Worm (Caenorhabditis elegans) whole organism, young adult: ENCODE measurements around the gene elpc-2.

ENCODE experiments used
- B0035.1 ChIP-seq: sonication (generic microtip); optimal IDR thresholded peaks from 2 replicates; lab custom pipeline; 2016; ENCODE audit warnings: missing genetic modification characterization, mild to moderate bottlenecking, missing compliant biosample characterization, missing genotype, missing genetic modification reagents
- B0261.1 ChIP-seq: sonication (generic microtip); optimal IDR thresholded peaks from 2 replicates; lab custom pipeline; 2016; ENCODE audit warnings: mild to moderate bottlenecking, missing genetic modification characterization, moderate library complexity, missing compliant biosample characterization
- D2030.7 ChIP-seq: fragments of 200-800 bp; sonication (Bioruptor generic); IDR thresholded peaks from 2 replicates; pipeline ENCODE4 v1.3.6; 2022; ENCODE audit warnings: missing genetic modification reagents, missing genetic modification characterization, missing compliant biosample characterization
- F23B12.7 ChIP-seq: sonication (generic microtip); optimal IDR thresholded peaks from 2 replicates; lab custom pipeline; 2017; ENCODE audit warnings: missing genetic modification characterization, mild to moderate bottlenecking, missing compliant biosample characterization, antibody characterized with exemption, moderate library complexity; ENCODE audit not compliant: insufficient read depth
- F33H1.4 ChIP-seq: fragments of 200-800 bp; sonication (Bioruptor generic); IDR thresholded peaks from 2 replicates; pipeline ENCODE4 v1.3.6; 2022; ENCODE audit warnings: missing genetic modification reagents, missing genetic modification characterization, missing compliant biosample characterization
- F37B4.10 ChIP-seq: fragments of 200-800 bp; sonication (Bioruptor generic); IDR thresholded peaks from 2 replicates; pipeline ENCODE4 v1.3.6; 2022; ENCODE audit warnings: missing genetic modification characterization, missing compliant biosample characterization
- K11D2.4 ChIP-seq: fragments of 200-800 bp; sonication (Bioruptor generic); IDR thresholded peaks from 2 replicates; pipeline ENCODE4 v1.3.6; 2022; ENCODE audit warnings: missing genetic modification reagents, missing genetic modification characterization, missing compliant biosample characterization
- T26A5.8 ChIP-seq: sonication (generic microtip); optimal IDR thresholded peaks from 2 replicates; lab custom pipeline; 2016; ENCODE audit warnings: missing genetic modification characterization, missing compliant biosample characterization
- Y67H2A.10 ChIP-seq: fragments of 200-800 bp; sonication (Bioruptor generic); conservative IDR thresholded peaks from 2 replicates; pipeline ENCODE4 v1.3.6; 2022; ENCODE audit warnings: missing genetic modification reagents, missing genetic modification characterization, missing compliant biosample characterization
- Y95B8A.8 ChIP-seq: fragments of 200-800 bp; sonication (Bioruptor generic); IDR thresholded peaks from 2 replicates; pipeline ENCODE4 v1.3.6; 2022; ENCODE audit warnings: missing genetic modification reagents, missing genetic modification characterization, missing compliant biosample characterization
- attf-3 ChIP-seq: fragments of 200-800 bp; sonication (Bioruptor generic); conservative IDR thresholded peaks from 2 replicates; pipeline ENCODE4 v1.3.6; 2022; ENCODE audit warnings: missing genetic modification reagents, missing genetic modification characterization, missing compliant biosample characterization
- attf-5 ChIP-seq: fragments of 200-800 bp; sonication (Bioruptor generic); optimal IDR thresholded peaks from 2 replicates; lab custom pipeline; 2018; ENCODE audit warnings: mild to moderate bottlenecking, missing genetic modification characterization, missing compliant biosample characterization
- attf-6 ChIP-seq: fragments of 200-800 bp; sonication (Bioruptor generic); IDR thresholded peaks from 2 replicates; pipeline ENCODE4 v1.3.6; 2022; ENCODE audit warnings: missing genetic modification reagents, missing genetic modification characterization, missing compliant biosample characterization
- bed-2 ChIP-seq: fragments of 200-800 bp; sonication (Bioruptor generic); IDR thresholded peaks from 2 replicates; pipeline ENCODE4 v1.3.6; 2022; ENCODE audit warnings: missing genetic modification reagents, missing genetic modification characterization, missing compliant biosample characterization
- ceh-27 ChIP-seq: fragments of 200-800 bp; sonication (Bioruptor generic); optimal IDR thresholded peaks from 2 replicates; lab custom pipeline; 2018; ENCODE audit warnings: mild to moderate bottlenecking, missing genetic modification characterization, moderate library complexity, missing compliant biosample characterization
- ceh-40 ChIP-seq: fragments of 200-800 bp; sonication (Bioruptor generic); IDR thresholded peaks from 2 replicates; pipeline ENCODE4 v1.3.6; 2022; ENCODE audit warnings: missing genetic modification characterization, missing compliant biosample characterization
- ceh-58 ChIP-seq: fragments of 200-800 bp; sonication (Bioruptor generic); IDR thresholded peaks from 2 replicates; pipeline ENCODE4 v1.3.6; 2022; ENCODE audit warnings: missing genetic modification characterization, missing compliant biosample characterization
- ceh-91 ChIP-seq: fragments of 200-800 bp; sonication (Bioruptor generic); IDR thresholded peaks from 2 replicates; pipeline ENCODE4 v1.3.6; 2022; ENCODE audit warnings: missing genetic modification reagents, missing genetic modification characterization, missing compliant biosample characterization
- die-1 ChIP-seq: sonication (generic microtip); optimal IDR thresholded peaks from 2 replicates; lab custom pipeline; 2016; ENCODE audit warnings: missing genotype, mild to moderate bottlenecking, missing genetic modification characterization, missing compliant biosample characterization
- efl-1 ChIP-seq: fragments of 150-350 bp; optimal IDR thresholded peaks from 2 replicates; lab custom pipeline; 2014; ENCODE audit warnings: missing biosample characterization, missing genetic modification reagents, missing genetic modification characterization
- egrh-3 ChIP-seq: fragments of 200-800 bp; sonication (Bioruptor generic); IDR thresholded peaks from 2 replicates; pipeline ENCODE4 v1.3.6; 2022; ENCODE audit warnings: missing genetic modification reagents, missing genetic modification characterization, missing compliant biosample characterization
- ekl-4 ChIP-seq: fragments of 200-800 bp; sonication (Bioruptor generic); IDR thresholded peaks from 2 replicates; pipeline ENCODE4 v1.3.6; 2022; ENCODE audit warnings: missing genetic modification reagents, missing genetic modification characterization, missing compliant biosample characterization
- hmg-1.2 ChIP-seq: fragments of 200-800 bp; sonication (Bioruptor generic); IDR thresholded peaks from 2 replicates; pipeline ENCODE4 v1.3.6; 2022; ENCODE audit warnings: missing genetic modification reagents, missing genetic modification characterization, missing compliant biosample characterization
- hmg-20 ChIP-seq: fragments of 200-800 bp; sonication (Bioruptor generic); IDR thresholded peaks from 2 replicates; pipeline ENCODE4 v1.3.6; 2022; ENCODE audit warnings: missing genetic modification reagents, missing genetic modification characterization, missing compliant biosample characterization
- hrde-1 ChIP-seq: sonication (generic microtip); optimal IDR thresholded peaks from 2 replicates; lab custom pipeline; 2016; ENCODE audit warnings: missing genetic modification characterization, mild to moderate bottlenecking, missing compliant biosample characterization, moderate library complexity, missing genotype, missing genetic modification reagents, borderline replicate concordance
- lag-1 ChIP-seq: fragments of 200-800 bp; sonication (Bioruptor generic); IDR thresholded peaks from 2 replicates; pipeline ENCODE4 v1.3.6; 2022; ENCODE audit warnings: missing genetic modification reagents, missing genetic modification characterization, missing compliant biosample characterization
- let-526 ChIP-seq: fragments of 200-800 bp; sonication (Bioruptor generic); IDR thresholded peaks from 2 replicates; pipeline ENCODE4 v1.3.6; 2022; ENCODE audit warnings: missing genetic modification reagents, missing genetic modification characterization, missing compliant biosample characterization
- lin-35 ChIP-seq, 3 experiments: fragments of 150-350 bp in 2 of 3; sonication (generic microtip) in 1 of 3; optimal IDR thresholded peaks; 2 replicates each; lab custom pipeline; 2014 to 2018; ENCODE audit warnings: missing biosample characterization in 3 of 3, missing genetic modification characterization in 3 of 3, missing genetic modification reagents in 3 of 3
- lsl-1 ChIP-seq: fragments of 200-800 bp; sonication (Bioruptor generic); optimal IDR thresholded peaks from 2 replicates; lab custom pipeline; 2018; ENCODE audit warnings: mild to moderate bottlenecking, missing genetic modification characterization, moderate library complexity, missing compliant biosample characterization
- mcd-1 ChIP-seq: fragments of 200-800 bp; sonication (Bioruptor generic); IDR thresholded peaks from 2 replicates; pipeline ENCODE4 v1.3.6; 2022; ENCODE audit warnings: missing genetic modification reagents, missing genetic modification characterization, missing compliant biosample characterization
- mes-4 ChIP-seq: sonication (generic microtip); optimal IDR thresholded peaks from 2 replicates; lab custom pipeline; 2016; ENCODE audit warnings: missing genotype, missing genetic modification characterization, missing compliant biosample characterization
- nfyb-1 ChIP-seq: fragments of 200-800 bp; sonication (Bioruptor generic); IDR thresholded peaks from 2 replicates; pipeline ENCODE4 v1.3.6; 2022; ENCODE audit warnings: missing genetic modification reagents, missing genetic modification characterization, missing compliant biosample characterization
- nhr-179 ChIP-seq: sonication (generic microtip); optimal IDR thresholded peaks from 2 replicates; lab custom pipeline; 2016; ENCODE audit warnings: mild to moderate bottlenecking, missing genetic modification characterization, missing compliant biosample characterization
- pbrm-1 ChIP-seq: fragments of 200-800 bp; sonication (Bioruptor generic); IDR thresholded peaks from 2 replicates; pipeline ENCODE4 v1.3.6; 2022; ENCODE audit warnings: missing genetic modification reagents, missing genetic modification characterization, missing compliant biosample characterization
- pha-4 ChIP-seq: fragments of 150-350 bp; sonication (generic microtip); optimal IDR thresholded peaks from 2 replicates; lab custom pipeline; 2014; ENCODE audit warnings: missing biosample characterization, missing genetic modification reagents, missing genetic modification characterization
- sdz-38 ChIP-seq: sonication (generic microtip); optimal IDR thresholded peaks from 2 replicates; lab custom pipeline; 2016; ENCODE audit warnings: missing genotype, missing genetic modification characterization, missing compliant biosample characterization
- sea-2 ChIP-seq: fragments of 200-800 bp; sonication (Bioruptor generic); IDR thresholded peaks from 2 replicates; pipeline ENCODE4 v1.3.6; 2022; ENCODE audit warnings: missing genetic modification characterization, missing compliant biosample characterization
- snpc-1.1 ChIP-seq: sonication (generic microtip); optimal IDR thresholded peaks from 2 replicates; lab custom pipeline; 2017; ENCODE audit warnings: missing genetic modification characterization, mild to moderate bottlenecking, missing compliant biosample characterization, antibody characterized with exemption, moderate library complexity, missing genotype, missing genetic modification reagents; ENCODE audit not compliant: insufficient read depth
- snpc-1.3 ChIP-seq: sonication (generic microtip); optimal IDR thresholded peaks from 2 replicates; lab custom pipeline; 2017; ENCODE audit warnings: missing genetic modification characterization, mild to moderate bottlenecking, missing compliant biosample characterization, antibody characterized with exemption, moderate library complexity, missing genotype, missing genetic modification reagents; ENCODE audit not compliant: insufficient read depth
- snpc-3.4 ChIP-seq: sonication (generic microtip); optimal IDR thresholded peaks from 2 replicates; lab custom pipeline; 2017; ENCODE audit warnings: missing genetic modification characterization, mild to moderate bottlenecking, missing compliant biosample characterization, antibody characterized with exemption, moderate library complexity, missing genotype, missing genetic modification reagents
- somi-1 ChIP-seq: fragments of 200-800 bp; sonication (Bioruptor generic); optimal IDR thresholded peaks from 2 replicates; lab custom pipeline; 2018; ENCODE audit warnings: mild to moderate bottlenecking, missing genetic modification characterization, missing compliant biosample characterization
- tbp1 ChIP-seq: fragments of 200-800 bp; sonication (Bioruptor generic); optimal IDR thresholded peaks from 2 replicates; lab custom pipeline; 2018; ENCODE audit warnings: mild to moderate bottlenecking, missing genetic modification characterization, missing compliant biosample characterization
- tbx-9 ChIP-seq: sonication (generic microtip); optimal IDR thresholded peaks from 2 replicates; lab custom pipeline; 2016; ENCODE audit warnings: borderline replicate concordance, missing genetic modification characterization, inconsistent platforms, missing compliant biosample characterization
- tlf-1 ChIP-seq: fragments of 200-800 bp; sonication (Bioruptor generic); optimal IDR thresholded peaks from 2 replicates; lab custom pipeline; 2018; ENCODE audit warnings: mild to moderate bottlenecking, missing genetic modification characterization, missing compliant biosample characterization
- xnd-1 ChIP-seq: sonication (generic microtip); optimal IDR thresholded peaks from 2 replicates; lab custom pipeline; 2016; ENCODE audit warnings: missing genotype, missing genetic modification reagents, missing genetic modification characterization, missing compliant biosample characterization
- zim-3 ChIP-seq: sonication (generic microtip); optimal IDR thresholded peaks from 2 replicates; lab custom pipeline; 2017; ENCODE audit warnings: mild to moderate bottlenecking, missing genetic modification characterization, moderate library complexity, missing compliant biosample characterization
- ztf-28 ChIP-seq: fragments of 200-800 bp; sonication (Bioruptor generic); IDR thresholded peaks from 2 replicates; pipeline ENCODE4 v1.3.6; 2022; ENCODE audit warnings: missing genetic modification reagents, missing genetic modification characterization, missing compliant biosample characterization
- ztf-6 ChIP-seq: fragments of 200-800 bp; sonication (Bioruptor generic); IDR thresholded peaks from 2 replicates; pipeline ENCODE4 v1.3.6; 2022; ENCODE audit warnings: missing genetic modification reagents, missing genetic modification characterization, missing compliant biosample characterization

Gene elpc-2

ce11 chrIII:12687872-12688375, 14.4 kb downstream of the elpc-2 start, which contains the start of the genes rsp-3 and spin-4:
Gene rsp-3 (minus strand): TSS chrIII:12687922.
Gene spin-4 (plus strand): TSS chrIII:12688318.
- TF ChIP-seq tbx-9 (no peak), nfyb-1 (GFP tag; lab: Robert Waterston, UW) (no peak), lin-35 (GFP tag; optimal IDR thresholded peaks at IDR 0.05; lab: Kevin White, UChicago) (peak in 1 of 3 experiments; percentile 89), nhr-179 (tag; lab: Kevin White, UChicago) (no peak), ceh-58 (no peak), B0035.1 (tag; lab: Kevin White, UChicago) (no peak), F37B4.10 (no peak), mcd-1 (GFP tag; lab: Robert Waterston, UW) (peak; percentile 86), egrh-3 (no peak; the same call in 1 of the 2 replicates), D2030.7 (peak; percentile 56; the same call in 1 of the 2 replicates), mes-4 (tag; lab: Kevin White, UChicago) (no peak), T26A5.8 (tag; lab: Kevin White, UChicago) (no peak), F33H1.4 (GFP tag; lab: Robert Waterston, UW) (peak; percentile 44; the same call in 1 of the 2 replicates), ceh-40 (GFP tag; lab: Robert Waterston, UW) (no peak), snpc-1.1 (tag; lab: Kevin White, UChicago) (no peak), pbrm-1 (GFP tag; lab: Robert Waterston, UW) (no peak), tlf-1 (GFP tag; lab: Kevin White, UChicago) (peak; percentile 8), B0261.1 (tag; lab: Kevin White, UChicago) (no peak), attf-5 (GFP tag; lab: Kevin White, UChicago) (peak; percentile 87), sdz-38 (tag; lab: Kevin White, UChicago) (no peak), tbp1 (peak; percentile 36), ceh-91 (peak; percentile 61), Y95B8A.8 (no peak), lsl-1 (GFP tag; lab: Kevin White, UChicago) (peak; percentile 57), let-526 (GFP tag; lab: Robert Waterston, UW) (no peak), attf-6 (GFP tag; lab: Robert Waterston, UW) (no peak), bed-2 (GFP tag; lab: Robert Waterston, UW) (no peak), pha-4 (tag; lab: Kevin White, UChicago) (no peak), Y67H2A.10 (GFP tag; lab: Robert Waterston, UW) (peak; percentile 58; the same call in 1 of the 2 replicates), hrde-1 (tag; lab: Kevin White, UChicago) (no peak), xnd-1 (tag; lab: Kevin White, UChicago) (no peak), ztf-28 (GFP tag; lab: Robert Waterston, UW) (no peak), hmg-20 (GFP tag; lab: Robert Waterston, UW) (no peak), somi-1 (no peak), K11D2.4 (no peak), lag-1 (GFP tag; lab: Robert Waterston, UW) (no peak), sea-2 (GFP tag; lab: Robert Waterston, UW) (no peak), ztf-6 (no peak), attf-3 (no peak), ceh-27 (GFP tag; lab: Kevin White, UChicago) (peak; percentile 14), snpc-3.4 (tag; lab: Kevin White, UChicago) (peak; percentile 66), ekl-4 (GFP tag; lab: Robert Waterston, UW) (no peak; the same call in 1 of the 2 replicates), F23B12.7 (tag; lab: Kevin White, UChicago) (peak; percentile 72), snpc-1.3 (tag; lab: Kevin White, UChicago) (peak; percentile 57), efl-1 (peak; percentile 86), die-1 (tag; lab: Kevin White, UChicago) (no peak), zim-3 (no peak), hmg-1.2 (GFP tag; lab: Robert Waterston, UW) (peak; percentile 44; the same call in 1 of the 2 replicates)
